Fruit fly (Drosophila melanogaster) whole organism, embryonic: Measurements from ENCODE around the gene spo.

Experiments used
- Blimp-1 ChIP-seq: fragments of 200-800 bp; sonication (Bioruptor generic); optimal IDR thresholded peaks from 3 replicates; lab custom pipeline; 2018; ENCODE audit warnings: missing biosample characterization, missing genetic modification characterization, mild to moderate bottlenecking, moderate library complexity, missing genetic modification reagents
- CG10274 ChIP-seq: fragments of 200-800 bp; sonication (Bioruptor generic); optimal IDR thresholded peaks from 3 replicates; lab custom pipeline; 2017; ENCODE audit warnings: missing biosample characterization, mild to moderate bottlenecking, missing genetic modification characterization
- CG10366 ChIP-seq: fragments of 200-800 bp; sonication (Bioruptor generic); IDR thresholded peaks from 2 replicates; pipeline ENCODE4 v1.3.6; 2022; ENCODE audit warnings: missing biosample characterization, missing genetic modification characterization
- CG10462 ChIP-seq: fragments of 200-800 bp; sonication (Bioruptor generic); optimal IDR thresholded peaks from 2 replicates; lab custom pipeline; 2016; ENCODE audit warnings: missing biosample characterization, missing genetic modification characterization
- CG11247 ChIP-seq: fragments of 200-800 bp; sonication (Bioruptor generic); IDR thresholded peaks from 2 replicates; pipeline ENCODE4 v1.3.6; 2022; ENCODE audit warnings: missing biosample characterization, missing genetic modification characterization
- CG11456 ChIP-seq: fragments of 200-800 bp; sonication (Bioruptor generic); IDR thresholded peaks from 3 replicates; pipeline ENCODE4 v1.3.6; 2022; ENCODE audit warnings: missing biosample characterization, missing genetic modification characterization
- CG12236 ChIP-seq: fragments of 200-800 bp; sonication (Bioruptor generic); optimal IDR thresholded peaks from 2 replicates; lab custom pipeline; 2016; ENCODE audit warnings: missing biosample characterization, missing genetic modification characterization
- CG15479 ChIP-seq: fragments of 200-800 bp; sonication (Bioruptor generic); optimal IDR thresholded peaks from 3 replicates; lab custom pipeline; 2019; ENCODE audit warnings: missing biosample characterization, mild to moderate bottlenecking, missing genetic modification characterization, moderate library complexity
- CG17359 ChIP-seq: fragments of 200-800 bp; sonication (Bioruptor generic); optimal IDR thresholded peaks from 3 replicates; lab custom pipeline; 2018; ENCODE audit warnings: missing biosample characterization, mild to moderate bottlenecking, missing genetic modification characterization, moderate library complexity
- CG17361 ChIP-seq: fragments of 200-800 bp; sonication (Bioruptor generic); IDR thresholded peaks from 3 replicates; pipeline ENCODE4 v1.3.6; 2022; ENCODE audit warnings: missing biosample characterization, missing genetic modification characterization
- CG17385 ChIP-seq: fragments of 200-800 bp; sonication (Bioruptor generic); optimal IDR thresholded peaks from 3 replicates; lab custom pipeline; 2018; ENCODE audit warnings: missing biosample characterization, mild to moderate bottlenecking, missing genetic modification characterization
- CG3281 ChIP-seq: fragments of 200-800 bp; sonication (Bioruptor generic); optimal IDR thresholded peaks from 3 replicates; lab custom pipeline; 2017; ENCODE audit warnings: missing biosample characterization, mild to moderate bottlenecking, missing genetic modification characterization
- CG34224 ChIP-seq: fragments of 200-800 bp; sonication (Bioruptor generic); IDR thresholded peaks from 3 replicates; pipeline ENCODE4 v1.3.6; 2022; ENCODE audit warnings: missing biosample characterization, missing genetic modification characterization; ENCODE audit not compliant: partially characterized antibody
- CG4404 ChIP-seq: fragments of 200-800 bp; sonication (Bioruptor generic); IDR thresholded peaks from 2 replicates; pipeline ENCODE4 v1.3.6; 2022; ENCODE audit warnings: missing biosample characterization, missing genetic modification characterization
- CG7839 ChIP-seq: fragments of 200-800 bp; sonication (Bioruptor generic); optimal IDR thresholded peaks from 3 replicates; lab custom pipeline; 2018; ENCODE audit warnings: missing biosample characterization, mild to moderate bottlenecking, missing genetic modification characterization, moderate library complexity
- CG9876 ChIP-seq: fragments of 200-800 bp; sonication (Bioruptor generic); optimal IDR thresholded peaks from 2 replicates; lab custom pipeline; 2016; ENCODE audit warnings: missing biosample characterization, missing genetic modification characterization
- CTCF ChIP-seq: fragments of 200-800 bp; sonication (Bioruptor generic); optimal IDR thresholded peaks from 2 replicates; lab custom pipeline; 2017; ENCODE audit warnings: missing biosample characterization, mild to moderate bottlenecking, missing genetic modification characterization, moderate library complexity
- Deaf1 ChIP-seq: fragments of 200-800 bp; optimal IDR thresholded peaks from 3 replicates; lab custom pipeline; 2019; ENCODE audit warnings: missing biosample characterization, mild to moderate bottlenecking, missing genetic modification characterization, moderate library complexity
- ERR ChIP-seq: fragments of 200-800 bp; sonication (Bioruptor generic); optimal IDR thresholded peaks from 2 replicates; lab custom pipeline; 2016; ENCODE audit warnings: missing biosample characterization, missing genetic modification characterization
- Ets65A ChIP-seq: fragments of 200-800 bp; sonication (Bioruptor generic); peaks from one replicate; lab custom pipeline; 2016; ENCODE audit warnings: missing biosample characterization, missing genetic modification characterization
- Lim3 ChIP-seq: fragments of 200-800 bp; sonication (Bioruptor generic); IDR thresholded peaks from 2 replicates; pipeline ENCODE4 v1.3.6; 2022; ENCODE audit warnings: missing biosample characterization, missing genetic modification characterization
- Lpt ChIP-seq: fragments of >200 bp; optimal IDR thresholded peaks from 2 replicates; lab custom pipeline; 2018; ENCODE audit warnings: missing biosample characterization, missing genetic modification characterization
- Med ChIP-seq: fragments of 200-800 bp; sonication (Bioruptor generic); peaks from one replicate; lab custom pipeline; 2016; ENCODE audit warnings: missing biosample characterization, missing genetic modification characterization, mild to moderate bottlenecking, inconsistent platforms, moderate library complexity
- Six4 ChIP-seq: fragments of 200-800 bp; sonication (Bioruptor generic); optimal IDR thresholded peaks from 2 replicates; lab custom pipeline; 2016; ENCODE audit warnings: missing biosample characterization, missing genetic modification characterization
- al ChIP-seq: fragments of 200-800 bp; sonication (Bioruptor generic); IDR thresholded peaks from 2 replicates; pipeline ENCODE4 v1.3.6; 2022; ENCODE audit warnings: missing biosample characterization, missing genetic modification characterization
- ap ChIP-seq: fragments of 200-800 bp; sonication (Bioruptor generic); IDR thresholded peaks from 2 replicates; pipeline ENCODE4 v1.3.6; 2022; ENCODE audit warnings: missing biosample characterization, missing genetic modification characterization
- ase ChIP-seq: fragments of 200-800 bp; sonication (Bioruptor generic); IDR thresholded peaks from 3 replicates; pipeline ENCODE4 v1.3.6; 2022; ENCODE audit warnings: missing biosample characterization, missing genetic modification characterization
- cad ChIP-seq: fragments of >200 bp; optimal IDR thresholded peaks from 2 replicates; lab custom pipeline; 2017; ENCODE audit warnings: missing biosample characterization, missing genetic modification characterization
- cg ChIP-seq: fragments of 200-800 bp; sonication (Bioruptor generic); optimal IDR thresholded peaks from 3 replicates; lab custom pipeline; 2019; ENCODE audit warnings: missing biosample characterization, mild to moderate bottlenecking, missing genetic modification characterization, moderate library complexity
- esg ChIP-seq: fragments of 200-800 bp; sonication (Bioruptor generic); conservative IDR thresholded peaks from 2 replicates; pipeline ENCODE4 v1.3.6; 2022; ENCODE audit warnings: missing biosample characterization, missing genetic modification characterization
- fu2 ChIP-seq: fragments of 200-800 bp; sonication (Bioruptor generic); optimal IDR thresholded peaks from 2 replicates; lab custom pipeline; 2016; ENCODE audit warnings: missing biosample characterization, missing genetic modification characterization
- inv ChIP-seq: fragments of 200-800 bp; sonication (Bioruptor generic); IDR thresholded peaks from 2 replicates; pipeline ENCODE4 v1.3.6; 2022; ENCODE audit warnings: missing biosample characterization, missing genetic modification characterization; ENCODE audit not compliant: partially characterized antibody
- kni ChIP-seq: fragments of 200-800 bp; sonication (Bioruptor generic); optimal IDR thresholded peaks from 3 replicates; lab custom pipeline; 2017; ENCODE audit warnings: mild to moderate bottlenecking, missing biosample characterization, missing genetic modification reagents, missing genetic modification characterization
- mam ChIP-seq: fragments of 200-800 bp; sonication (Bioruptor generic); optimal IDR thresholded peaks from 3 replicates; lab custom pipeline; 2016; ENCODE audit warnings: missing biosample characterization, missing genetic modification characterization
- org-1 ChIP-seq: fragments of 200-800 bp; sonication (Bioruptor generic); optimal IDR thresholded peaks from 2 replicates; lab custom pipeline; 2017; ENCODE audit warnings: missing biosample characterization, missing genetic modification characterization
- prd ChIP-seq, 3 experiments: fragments of >200 bp in 2 of 3; fragments of 200-800 bp in 1 of 3; sonication (Bioruptor generic) in 1 of 3; optimal IDR thresholded peaks in 2 of 3; IDR thresholded peaks in 1 of 3; 2 replicates in 2 of 3; 3 replicates in 1 of 3; pipeline versions ENCODE4 v1.3.6 to Lab custom; 2017 to 2022; ENCODE audit warnings: missing biosample characterization in 1 of 3, missing genetic modification characterization in 1 of 3
- salm ChIP-seq: fragments of 200-800 bp; sonication (Bioruptor generic); optimal IDR thresholded peaks from 2 replicates; lab custom pipeline; 2018; ENCODE audit warnings: missing biosample characterization, mild to moderate bottlenecking, missing genetic modification characterization
- sqz ChIP-seq: fragments of 200-800 bp; sonication (Bioruptor generic); optimal IDR thresholded peaks from 3 replicates; lab custom pipeline; 2018; ENCODE audit warnings: missing biosample characterization, mild to moderate bottlenecking, missing genetic modification characterization
- tll ChIP-seq, 2 experiments: fragments of 200-800 bp in 1 of 2; fragments of >200 bp in 1 of 2; sonication (Bioruptor generic) in 1 of 2; optimal IDR thresholded peaks; 2 replicates each; lab custom pipeline; 2017 to 2019; ENCODE audit warnings: missing biosample characterization in 2 of 2, missing genetic modification characterization in 2 of 2, mild to moderate bottlenecking in 1 of 2, moderate library complexity in 1 of 2
- zen ChIP-seq: fragments of 200-800 bp; sonication (Bioruptor generic); optimal IDR thresholded peaks from 3 replicates; lab custom pipeline; 2018; ENCODE audit warnings: missing biosample characterization, mild to moderate bottlenecking, missing genetic modification characterization, moderate library complexity

spo gene

DNA sequence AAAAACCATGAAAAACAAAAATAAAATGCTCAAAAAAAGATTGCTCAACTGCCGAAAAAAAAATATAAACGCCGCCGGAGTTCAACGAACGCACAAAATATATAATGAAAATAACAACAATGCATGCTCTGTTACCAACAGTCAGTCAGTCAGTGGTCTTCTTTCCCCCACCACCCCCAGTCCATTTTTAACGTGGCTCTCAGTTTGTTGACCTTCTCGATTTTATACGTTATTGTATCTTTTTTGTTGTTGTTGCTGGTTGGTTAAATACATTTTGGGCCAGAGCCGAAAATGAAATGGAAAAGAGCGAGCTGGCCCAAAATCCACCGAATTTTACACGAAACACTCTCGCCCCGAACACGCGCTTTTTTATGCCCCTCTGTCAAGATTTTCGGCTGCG lies 29.5 kb upstream of the spo start (continued):
- TF ChIP-seq prd (optimal IDR thresholded peaks at IDR 0.05; lab: Kevin White, UChicago) (no peak), prd (GFP tag; IDR thresholded peaks at IDR 0.05; lab: Robert Waterston, UW) (no peak), CG17359 (no peak), CG10274 (GFP tag; lab: Kevin White, UChicago) (no peak), CG7839 (tag; lab: Kevin White, UChicago) (no peak), CG9876 (GFP tag; lab: Kevin White, UChicago) (no peak), al (no peak), ase (GFP tag; lab: Robert Waterston, UW) (no peak), mam (GFP tag; lab: Kevin White, UChicago) (no peak), sqz (GFP tag; lab: Kevin White, UChicago) (peak; percentile 81), CG3281 (no peak), fu2 (GFP tag; lab: Kevin White, UChicago) (no peak), CTCF (GFP tag; lab: Kevin White, UChicago) (no peak), Lim3 (GFP tag; lab: Robert Waterston, UW) (no peak), Lpt (no peak), CG34224 (GFP tag; lab: Robert Waterston, UW) (no peak), Med (GFP tag; lab: Kevin White, UChicago) (no peak), salm (no peak), CG12236 (GFP tag; lab: Kevin White, UChicago) (no peak), ERR (GFP tag; lab: Kevin White, UChicago) (no peak), inv (GFP tag; lab: Robert Waterston, UW) (no peak)

DNA sequence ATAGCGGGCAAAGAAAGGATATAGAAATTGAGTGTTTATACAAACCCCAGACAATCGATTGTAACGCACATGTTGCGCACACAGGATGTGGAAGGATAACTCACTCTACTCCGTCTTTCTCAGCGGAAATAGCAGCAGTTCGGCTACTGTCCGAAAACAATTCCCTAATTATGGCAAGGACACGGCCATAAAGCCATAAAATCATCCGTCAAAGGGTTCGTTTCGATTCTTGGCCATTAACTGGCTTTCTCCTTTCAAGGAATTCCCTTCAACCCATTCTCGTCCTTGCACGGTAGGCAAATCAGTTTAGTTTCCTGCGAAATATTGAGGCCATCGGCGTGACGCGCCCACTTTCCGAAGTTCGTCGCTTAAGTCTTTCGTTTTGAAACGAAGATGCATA lies 29.1 kb upstream of the spo start:
- no peak for TF ChIP-seq CG11456 (GFP tag; lab: Robert Waterston, UW)
- TF ChIP-seq Ets65A = peak; percentile 47
- peak in 1 of 2 experiments; percentile 83 for TF ChIP-seq tll (GFP tag; optimal IDR thresholded peaks at IDR 0.05; lab: Kevin White, UChicago)
- peak; percentile 96 for TF ChIP-seq cad (GFP tag; lab: Kevin White, UChicago)
- peak; percentile 67 for TF ChIP-seq zen (tag; lab: Kevin White, UChicago)

DNA sequence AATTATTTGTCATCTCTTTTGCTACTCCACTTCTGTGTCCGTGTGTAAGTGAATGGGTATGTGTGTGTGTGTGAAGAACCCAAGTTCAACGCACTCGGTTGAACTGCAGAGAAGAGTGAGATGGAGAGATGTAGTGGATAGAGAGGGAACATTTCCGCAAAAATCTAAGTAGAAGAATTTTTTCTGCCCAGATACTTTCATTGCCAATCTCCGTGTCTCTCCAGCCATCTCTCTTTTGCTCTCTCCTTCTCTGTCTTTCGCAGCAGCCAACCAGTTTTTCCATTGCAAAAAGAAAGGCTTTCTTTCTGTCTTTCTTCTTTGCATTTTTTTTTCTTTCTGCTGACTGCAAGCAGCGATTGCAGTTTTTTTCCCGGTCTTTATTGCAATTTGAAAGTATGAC lies 26.3 kb upstream of the spo start:
- TF ChIP-seq CG4404 (GFP tag; lab: Robert Waterston, UW) (no peak), CG10462 (GFP tag; lab: Kevin White, UChicago) (no peak), cg (GFP tag; lab: Kevin White, UChicago) (peak; percentile 1)
- TF ChIP-seq, all 482 proteins: peak for 1

DNA sequence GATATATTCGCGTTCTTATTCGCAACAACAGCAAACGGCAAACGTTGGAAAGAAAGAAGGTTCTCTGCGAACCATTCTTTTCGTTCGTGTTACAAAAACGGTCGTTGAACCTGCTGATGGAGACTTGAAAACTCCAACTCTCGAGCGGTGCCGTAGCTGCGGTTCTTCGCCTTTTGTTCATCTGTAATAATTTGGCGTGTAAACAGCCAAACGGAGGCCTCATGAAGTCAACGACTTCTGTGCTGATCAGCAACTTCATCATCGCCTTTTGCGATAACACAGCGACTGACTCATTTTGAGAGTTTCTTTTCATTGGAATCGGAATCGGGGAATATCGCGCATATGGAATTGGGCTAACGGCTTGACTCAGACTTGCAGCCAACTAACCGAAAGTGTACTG lies 25.0 kb upstream of the spo start:
- TF ChIP-seq Blimp-1 = peak; percentile 42
- no peak for TF ChIP-seq CG10366 (GFP tag; lab: Robert Waterston, UW)

DNA sequence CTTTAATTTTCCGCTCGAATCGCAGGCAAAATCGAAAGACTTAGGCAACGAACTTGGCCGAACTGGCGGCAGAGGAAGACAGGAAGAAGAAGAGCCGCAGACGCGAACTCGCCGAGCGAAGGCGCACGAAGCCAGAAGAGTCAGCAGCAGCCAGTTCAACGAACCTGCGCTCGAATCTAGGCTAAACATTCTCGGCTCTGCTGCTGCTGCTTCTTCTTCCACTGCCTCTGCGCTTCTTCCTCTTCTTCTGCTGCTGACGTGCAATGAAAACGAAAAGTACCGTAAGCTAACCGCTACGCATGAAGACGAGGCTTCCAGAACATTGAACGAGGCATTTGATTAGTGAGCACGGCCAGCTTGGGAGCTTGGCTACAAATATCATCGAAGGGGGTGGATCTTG lies 24.1 kb upstream of the spo start:
- TF ChIP-seq CG15479 (GFP tag; lab: Kevin White, UChicago) = peak; percentile 17
- no peak for TF ChIP-seq esg (GFP tag; lab: Robert Waterston, UW)
- peak; percentile 75 for TF ChIP-seq Deaf1 (tag; lab: Kevin White, UChicago)
- no peak for TF ChIP-seq CG17361 (GFP tag; lab: Robert Waterston, UW)
- no peak for TF ChIP-seq ap (GFP tag; lab: Robert Waterston, UW)
- peak in 1 of 2 experiments; percentile 47 for TF ChIP-seq tll (GFP tag; optimal IDR thresholded peaks at IDR 0.05; lab: Kevin White, UChicago)
- no peak for TF ChIP-seq Six4 (GFP tag; lab: Kevin White, UChicago)
- no peak for TF ChIP-seq org-1 (GFP tag; lab: Kevin White, UChicago)
- TF ChIP-seq CG17385 (GFP tag; lab: Kevin White, UChicago) = peak; percentile 82
- peak; percentile 98 for TF ChIP-seq Blimp-1
- peak; percentile 55 for TF ChIP-seq CG11247 (GFP tag; lab: Robert Waterston, UW)
- peak; percentile 29 for TF ChIP-seq kni
